Worm (Caenorhabditis elegans) whole organism, L4 larva: Measurements from ENCODE around the gene R155.5.

ENCODE experiments used
- F26F4.8 ChIP-seq: fragments of 200-800 bp; sonication (Bioruptor generic); conservative IDR thresholded peaks from 2 replicates; pipeline ENCODE4 v1.3.6; 2022; ENCODE audit warnings: missing genetic modification characterization, missing compliant biosample characterization
- F44E2.7 ChIP-seq: fragments of 200-800 bp; sonication (Bioruptor generic); IDR thresholded peaks from 2 replicates; pipeline ENCODE4 v2.1.2; 2022; ENCODE audit warnings: missing genetic modification characterization, missing compliant biosample characterization
- F49E8.2 ChIP-seq: sonication (generic microtip); optimal IDR thresholded peaks from 2 replicates; lab custom pipeline; 2016; ENCODE audit warnings: missing compliant biosample characterization, mild to moderate bottlenecking, missing genetic modification characterization, borderline replicate concordance
- R02D3.7 ChIP-seq: fragments of 150-350 bp; sonication (generic microtip); optimal IDR thresholded peaks from 3 replicates; lab custom pipeline; 2014; ENCODE audit warnings: missing biosample characterization, missing genetic modification characterization
- T20F7.1 ChIP-seq: fragments of 200-800 bp; sonication (Bioruptor generic); optimal IDR thresholded peaks from 2 replicates; lab custom pipeline; 2018; ENCODE audit warnings: mild to moderate bottlenecking, missing genetic modification characterization, missing compliant biosample characterization
- T26A8.4 ChIP-seq: fragments of 200-800 bp; sonication (Bioruptor generic); IDR thresholded peaks from 2 replicates; pipeline ENCODE4 v1.3.6; 2022; ENCODE audit warnings: missing genetic modification characterization, missing compliant biosample characterization
- Y5F2A.4 ChIP-seq: fragments of 200-800 bp; sonication (Bioruptor generic); optimal IDR thresholded peaks from 2 replicates; lab custom pipeline; 2018; ENCODE audit warnings: mild to moderate bottlenecking, missing genetic modification characterization, missing compliant biosample characterization
- Y75B8A.6 ChIP-seq: fragments of 200-800 bp; sonication (Bioruptor generic); IDR thresholded peaks from 2 replicates; pipeline ENCODE4 v1.3.6; 2022; ENCODE audit warnings: missing genetic modification reagents, missing genetic modification characterization, missing compliant biosample characterization
- aha-1 ChIP-seq: fragments of 150-350 bp; peaks from one replicate; lab custom pipeline; 2014; ENCODE audit warnings: missing biosample characterization, missing genetic modification characterization
- aly-2 ChIP-seq: sonication (generic microtip); optimal IDR thresholded peaks from 2 replicates; lab custom pipeline; 2018; ENCODE audit warnings: missing biosample characterization, missing genetic modification characterization
- ceh-44 ChIP-seq: fragments of 200-800 bp; sonication (Bioruptor generic); IDR thresholded peaks from 2 replicates; pipeline ENCODE4 v1.3.6; 2022; ENCODE audit warnings: missing genetic modification reagents, missing genetic modification characterization, missing compliant biosample characterization
- ceh-82 ChIP-seq: sonication (generic microtip); optimal IDR thresholded peaks from 2 replicates; lab custom pipeline; 2017; ENCODE audit warnings: missing biosample characterization, missing genetic modification characterization
- ces-1 ChIP-seq: fragments of 150-350 bp; sonication (generic microtip); optimal IDR thresholded peaks from 4 replicates; lab custom pipeline; 2014; ENCODE audit warnings: missing biosample characterization, missing genetic modification reagents, missing genetic modification characterization
- cey-2 ChIP-seq: sonication (generic microtip); optimal IDR thresholded peaks from 3 replicates; lab custom pipeline; 2017; ENCODE audit warnings: missing genetic modification characterization, mild to moderate bottlenecking, missing compliant biosample characterization, antibody characterized with exemption, borderline replicate concordance; ENCODE audit not compliant: insufficient read depth
- daf-16 ChIP-seq, 3 experiments: sonication (generic microtip); optimal IDR thresholded peaks; 2 replicates each; lab custom pipeline; 2016 to 2017; ENCODE audit warnings: missing genetic modification characterization in 3 of 3, missing genetic modification reagents in 3 of 3, mild to moderate bottlenecking in 2 of 3, missing compliant biosample characterization in 2 of 3, missing biosample characterization in 1 of 3, moderate library complexity in 1 of 3
- daf-19 ChIP-seq: fragments of 200-800 bp; sonication (Bioruptor generic); conservative IDR thresholded peaks from 2 replicates; pipeline ENCODE4 v1.3.6; 2022; ENCODE audit warnings: missing genetic modification characterization, missing compliant biosample characterization
- daf-8 ChIP-seq: fragments of 200-800 bp; sonication (Bioruptor generic); IDR thresholded peaks from 2 replicates; pipeline ENCODE4 v1.3.6; 2022; ENCODE audit warnings: missing genetic modification characterization, missing compliant biosample characterization
- dmd-6 ChIP-seq: fragments of 200-800 bp; sonication (Bioruptor generic); IDR thresholded peaks from 2 replicates; pipeline ENCODE4 v1.3.6; 2022; ENCODE audit warnings: missing genetic modification reagents, missing genetic modification characterization, missing compliant biosample characterization
- dmd-8 ChIP-seq: fragments of 200-800 bp; sonication (Bioruptor generic); IDR thresholded peaks from 2 replicates; pipeline ENCODE4 v1.3.6; 2022; ENCODE audit warnings: missing genetic modification characterization, missing compliant biosample characterization
- egl-27 ChIP-seq: sonication (generic microtip); optimal IDR thresholded peaks from 3 replicates; lab custom pipeline; 2017; ENCODE audit warnings: missing biosample characterization, missing genetic modification reagents, missing genetic modification characterization
- fos-1 ChIP-seq: fragments of 150-350 bp; optimal IDR thresholded peaks from 2 replicates; lab custom pipeline; 2014; ENCODE audit warnings: missing biosample characterization, missing genetic modification characterization
- gei-8 ChIP-seq: fragments of 200-800 bp; sonication (Bioruptor generic); optimal IDR thresholded peaks from 2 replicates; lab custom pipeline; 2018; ENCODE audit warnings: mild to moderate bottlenecking, missing genetic modification characterization, missing compliant biosample characterization
- hmg-1.1 ChIP-seq: fragments of 200-800 bp; sonication (Bioruptor generic); IDR thresholded peaks from 2 replicates; pipeline ENCODE4 v1.3.6; 2022; ENCODE audit warnings: missing genetic modification reagents, missing genetic modification characterization, missing compliant biosample characterization
- lim-7 ChIP-seq: fragments of 200-800 bp; sonication (Bioruptor generic); IDR thresholded peaks from 2 replicates; pipeline ENCODE4 v1.3.6; 2022; ENCODE audit warnings: missing genetic modification characterization, missing compliant biosample characterization
- lin-1 ChIP-seq: fragments of 200-800 bp; sonication (Bioruptor generic); IDR thresholded peaks from 2 replicates; pipeline ENCODE4 v1.3.6; 2022; ENCODE audit warnings: missing genetic modification reagents, missing genetic modification characterization, missing compliant biosample characterization
- lin-13 ChIP-seq: fragments of 150-350 bp; optimal IDR thresholded peaks from 2 replicates; lab custom pipeline; 2014; ENCODE audit warnings: missing biosample characterization, missing genetic modification reagents, missing genetic modification characterization
- lin-38 ChIP-seq: fragments of 200-800 bp; sonication (Bioruptor generic); IDR thresholded peaks from 2 replicates; pipeline ENCODE4 v1.3.6; 2022; ENCODE audit warnings: missing genetic modification reagents, missing genetic modification characterization, missing compliant biosample characterization
- lin-39 ChIP-seq: fragments of 150-350 bp; optimal IDR thresholded peaks from 2 replicates; lab custom pipeline; 2014; ENCODE audit warnings: missing biosample characterization, missing genetic modification reagents, missing genetic modification characterization
- lsy-2 ChIP-seq, 2 experiments: fragments of 150-350 bp in 1 of 2; sonication (generic microtip) in 1 of 2; optimal IDR thresholded peaks; 2 replicates each; lab custom pipeline; 2014 to 2017; ENCODE audit warnings: missing biosample characterization in 2 of 2, missing genetic modification characterization in 2 of 2
- madf-5 ChIP-seq, 2 experiments: fragments of 200-800 bp; sonication (Bioruptor generic); IDR thresholded peaks; 2 replicates each; pipeline ENCODE4 v1.3.6; 2022; ENCODE audit warnings: missing compliant biosample characterization in 2 of 2, missing genetic modification characterization in 2 of 2
- mdl-1 ChIP-seq, 2 experiments: fragments of 150-350 bp in 1 of 2; sonication (generic microtip) in 1 of 2; optimal IDR thresholded peaks; 2 replicates each; lab custom pipeline; 2014 to 2017; ENCODE audit warnings: missing biosample characterization in 2 of 2, missing genetic modification characterization in 2 of 2
- mdt-29 ChIP-seq: fragments of 200-800 bp; sonication (Bioruptor generic); IDR thresholded peaks from 2 replicates; pipeline ENCODE4 v1.3.6; 2022; ENCODE audit warnings: missing genetic modification reagents, missing genetic modification characterization, missing compliant biosample characterization
- mep-1 ChIP-seq: fragments of 150-350 bp; sonication (generic microtip); optimal IDR thresholded peaks from 3 replicates; lab custom pipeline; 2014; ENCODE audit warnings: missing biosample characterization, missing genetic modification characterization
- mes-2 ChIP-seq: sonication (generic microtip); optimal IDR thresholded peaks from 2 replicates; lab custom pipeline; 2016; ENCODE audit warnings: missing genotype, mild to moderate bottlenecking, missing genetic modification characterization, missing compliant biosample characterization; ENCODE audit not compliant: poor library complexity, severe bottlenecking
- nhr-10 ChIP-seq: fragments of 150-350 bp; optimal IDR thresholded peaks from 2 replicates; lab custom pipeline; 2014; ENCODE audit warnings: missing biosample characterization, missing genetic modification characterization
- nhr-237 ChIP-seq: sonication (generic microtip); optimal IDR thresholded peaks from 2 replicates; lab custom pipeline; 2017; ENCODE audit warnings: missing biosample characterization, missing genetic modification characterization
- nhr-25 ChIP-seq: sonication (generic microtip); optimal IDR thresholded peaks from 2 replicates; lab custom pipeline; 2017; ENCODE audit warnings: missing genetic modification characterization, mild to moderate bottlenecking, missing compliant biosample characterization, antibody characterized with exemption, moderate library complexity, borderline replicate concordance; ENCODE audit not compliant: insufficient read depth
- nhr-41 ChIP-seq: fragments of 200-800 bp; sonication (Bioruptor generic); IDR thresholded peaks from 2 replicates; pipeline ENCODE4 v1.3.6; 2022; ENCODE audit warnings: missing genetic modification reagents, missing genetic modification characterization, missing compliant biosample characterization
- nhr-42 ChIP-seq: fragments of 200-800 bp; sonication (Bioruptor generic); IDR thresholded peaks from 2 replicates; pipeline ENCODE4 v1.3.6; 2022; ENCODE audit warnings: missing genetic modification characterization, missing compliant biosample characterization
- nhr-48 ChIP-seq: sonication (generic microtip); optimal IDR thresholded peaks from 2 replicates; lab custom pipeline; 2016; ENCODE audit warnings: mild to moderate bottlenecking, missing genetic modification characterization, missing compliant biosample characterization
- nhr-6 ChIP-seq: fragments of 150-350 bp; optimal IDR thresholded peaks from 2 replicates; lab custom pipeline; 2014; ENCODE audit warnings: missing biosample characterization, missing genetic modification characterization
- nhr-76 ChIP-seq: fragments of 150-350 bp; optimal IDR thresholded peaks from 2 replicates; lab custom pipeline; 2014; ENCODE audit warnings: missing biosample characterization, missing genetic modification characterization
- nhr-77 ChIP-seq: fragments of 150-350 bp; optimal IDR thresholded peaks from 2 replicates; lab custom pipeline; 2014; ENCODE audit warnings: missing biosample characterization, missing genetic modification characterization
- pqm-1 ChIP-seq: sonication (generic microtip); optimal IDR thresholded peaks from 2 replicates; lab custom pipeline; 2017; ENCODE audit warnings: missing biosample characterization, missing genetic modification characterization
- snpc-1.2 ChIP-seq: fragments of 200-800 bp; sonication (Bioruptor generic); IDR thresholded peaks from 2 replicates; pipeline ENCODE4 v1.3.6; 2022; ENCODE audit warnings: missing genetic modification reagents, missing genetic modification characterization, missing compliant biosample characterization
- snpc-4 ChIP-seq: fragments of 150-350 bp; optimal IDR thresholded peaks from 2 replicates; lab custom pipeline; 2014; ENCODE audit warnings: missing biosample characterization, missing genetic modification characterization
- spr-3 ChIP-seq: fragments of 200-800 bp; sonication (Bioruptor generic); optimal IDR thresholded peaks from 2 replicates; lab custom pipeline; 2018; ENCODE audit warnings: mild to moderate bottlenecking, missing genetic modification characterization, missing compliant biosample characterization
- unc-130 ChIP-seq: sonication (generic microtip); optimal IDR thresholded peaks from 2 replicates; lab custom pipeline; 2016; ENCODE audit warnings: missing genetic modification reagents, missing genetic modification characterization, missing compliant biosample characterization
- unc-62 ChIP-seq, 3 experiments: fragments of 150-350 bp in 1 of 3; sonication (generic microtip); optimal IDR thresholded peaks in 2 of 3; peaks in 1 of 3; 1 replicate in 1 of 3; 2 replicates in 2 of 3; lab custom pipeline; 2014 to 2017; ENCODE audit warnings: missing biosample characterization in 3 of 3, missing genetic modification characterization in 3 of 3, missing genetic modification reagents in 3 of 3, missing genotype in 1 of 3
- zag-1 ChIP-seq: fragments of 150-350 bp; optimal IDR thresholded peaks from 2 replicates; lab custom pipeline; 2014; ENCODE audit warnings: missing biosample characterization, missing genetic modification characterization
- ztf-11 ChIP-seq: fragments of 150-350 bp; optimal IDR thresholded peaks from 2 replicates; lab custom pipeline; 2014; ENCODE audit warnings: missing biosample characterization, missing genetic modification characterization

Gene R155.5

ce11 chrIII:1926456-1926855 is 43.9 kb downstream of the R155.5 start:
- TF ChIP-seq nhr-6 (peak; percentile 51), aly-2 (no peak), snpc-4 (tag; lab: Kevin White, UChicago) (no peak), lsy-2 (tag; optimal IDR thresholded peaks at IDR 0.05; lab: Kevin White, UChicago) (peak; percentile 68 to 88), lin-13 (GFP tag; lab: Kevin White, UChicago) (peak; percentile 85), aha-1 (tag; lab: Kevin White, UChicago) (peak; percentile 97), gei-8 (GFP tag; lab: Kevin White, UChicago) (peak; percentile 92), madf-5 (GFP tag; IDR thresholded peaks at IDR 0.05; lab: Robert Waterston, UW) (0 out of 4 replicates have a peak, but pooled peaks of 1 of the 2 experiments have one; percentile 38), ceh-82 (no peak), nhr-42 (GFP tag; lab: Robert Waterston, UW) (peak; percentile 56; the same call in 1 of the 2 replicates), F44E2.7 (GFP tag; lab: Robert Waterston, UW) (no peak), mep-1 (tag; lab: Kevin White, UChicago) (peak; percentile 88), nhr-76 (tag; lab: Kevin White, UChicago) (peak; percentile 17), ces-1 (no peak), lim-7 (GFP tag; lab: Robert Waterston, UW) (no peak), ceh-44 (GFP tag; lab: Robert Waterston, UW) (no peak), nhr-48 (peak; percentile 93), spr-3 (GFP tag; lab: Kevin White, UChicago) (no peak), lin-38 (peak; percentile 73), mes-2 (tag; lab: Kevin White, UChicago) (peak; percentile 74), T20F7.1 (GFP tag; lab: Kevin White, UChicago) (no peak), unc-62 (GFP tag; optimal IDR thresholded peaks at IDR 0.05 in 1 of 2; lab: Kevin White, UChicago) (peak in 1 of 2 experiments; percentile 98), unc-62 (tag; optimal IDR thresholded peaks at IDR 0.05; lab: Kevin White, UChicago) (no peak), nhr-237 (peak; percentile 44), nhr-41 (no peak), cey-2 (peak; percentile 81), F49E8.2 (tag; lab: Kevin White, UChicago) (no peak), R02D3.7 (tag; lab: Kevin White, UChicago) (no peak), egl-27 (tag; lab: Kevin White, UChicago) (no peak), lin-39 (no peak), Y75B8A.6 (GFP tag; lab: Robert Waterston, UW) (0 out of 2 replicates have a peak, but pooled peaks have one; percentile 28), daf-8 (GFP tag; lab: Robert Waterston, UW) (no peak), nhr-10 (tag; lab: Kevin White, UChicago) (peak; percentile 79), fos-1 (peak; percentile 48), nhr-25 (tag; lab: Kevin White, UChicago) (peak; percentile 89), hmg-1.1 (GFP tag; lab: Robert Waterston, UW) (peak; percentile 87), daf-19 (GFP tag; lab: Robert Waterston, UW) (no peak), ztf-11 (no peak), daf-16 (GFP tag; optimal IDR thresholded peaks at IDR 0.05; lab: Kevin White, UChicago) (peak in 1 of 2 experiments; percentile 63), daf-16 (tag; optimal IDR thresholded peaks at IDR 0.05; lab: Kevin White, UChicago) (peak; percentile 61), nhr-77 (tag; lab: Kevin White, UChicago) (peak; percentile 76), pqm-1 (tag; lab: Kevin White, UChicago) (no peak), unc-130 (GFP tag; lab: Kevin White, UChicago) (no peak), F26F4.8 (GFP tag; lab: Robert Waterston, UW) (no peak), T26A8.4 (GFP tag; lab: Robert Waterston, UW) (peak; percentile 85), snpc-1.2 (no peak), dmd-6 (peak; percentile 100), mdt-29 (GFP tag; lab: Robert Waterston, UW) (no peak; the same call in 1 of the 2 replicates), zag-1 (tag; lab: Kevin White, UChicago) (no peak), mdl-1 (tag; optimal IDR thresholded peaks at IDR 0.05; lab: Kevin White, UChicago) (peak; percentile 81 to 90), dmd-8 (GFP tag; lab: Robert Waterston, UW) (no peak), Y5F2A.4 (GFP tag; lab: Kevin White, UChicago) (no peak), lin-1 (GFP tag; lab: Robert Waterston, UW) (peak; percentile 92)
